Worm (Caenorhabditis elegans): ENCODE measurements around the gene srh-236.

DNA sequence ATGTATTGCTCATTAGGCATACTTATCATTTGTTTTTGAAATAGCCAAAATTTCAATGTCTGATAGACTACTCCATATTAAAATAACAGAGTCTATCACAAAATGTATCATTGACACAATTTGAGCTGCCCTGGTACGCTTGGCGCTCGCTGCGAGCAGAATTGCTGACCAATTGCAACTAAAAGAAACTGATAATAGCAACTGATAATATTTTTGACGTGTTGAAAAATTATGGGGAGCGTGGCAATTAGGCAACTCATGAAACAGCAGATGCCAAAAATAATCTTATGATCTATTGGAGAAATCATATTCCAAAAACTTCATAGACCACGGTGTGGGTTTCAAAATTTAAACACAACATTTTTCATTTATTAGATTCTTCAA, 29.4 kb upstream of the srh-236 start:
- no peak for TF ChIP-seq dao-5 (tag; optimal IDR thresholded peaks at IDR 0.05)
- no peak for TF ChIP-seq him-1 (tag; optimal IDR thresholded peaks at IDR 0.05)
- TF ChIP-seq W03F9.2 (tag; optimal IDR thresholded peaks at IDR 0.05): no peak
